Worm (Caenorhabditis elegans): Measurements from ENCODE around the gene sma-1.

DNA sequence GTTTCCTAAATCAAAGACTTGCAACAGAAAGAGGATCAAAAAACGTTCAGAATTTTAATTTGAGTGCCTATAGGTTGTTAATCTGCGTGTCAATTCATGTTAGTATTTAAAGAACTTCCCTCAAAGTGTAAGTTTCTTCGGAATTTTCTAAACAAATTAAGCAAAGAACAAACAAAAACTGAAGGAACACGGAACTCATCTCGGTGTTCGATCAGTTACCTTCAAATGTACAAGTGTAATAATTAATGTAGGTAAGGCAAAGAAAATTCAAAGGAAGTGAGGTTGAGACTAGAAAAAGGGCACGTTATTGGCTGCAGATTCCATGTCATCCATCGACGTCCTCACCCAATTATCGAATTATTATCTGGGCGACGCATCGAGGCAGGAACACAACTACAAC lies 5.3 kb upstream of the sma-1 start, which contains the start of gene K12G11.6:
- TF ChIP-seq ceh-48 (tag; optimal IDR thresholded peaks at IDR 0.05) (no peak), pag-3 (tag; optimal IDR thresholded peaks at IDR 0.05; ENCODE audit: borderline replicate concordance) (no peak)

Measured in whole organism, late embryonic.